Fruit fly (Drosophila melanogaster) whole organism, embryonic: Measurements from ENCODE around the gene Cpr73D.
A peak's percentile ranks its signal among the peaks of the same experiment; 100 is the strongest.

ENCODE experiments used
- CG10959 ChIP-seq: fragments of 200-800 bp; sonication (Bioruptor generic); IDR thresholded peaks from 2 replicates; pipeline ENCODE4 v1.3.6; 2022; ENCODE audit warnings: missing biosample characterization, missing genetic modification characterization
- CG10979 ChIP-seq: fragments of 200-800 bp; sonication (Bioruptor generic); optimal IDR thresholded peaks from 2 replicates; lab custom pipeline; 2018; ENCODE audit warnings: missing biosample characterization, mild to moderate bottlenecking, missing genetic modification characterization, moderate library complexity
- CG11085 ChIP-seq: fragments of 200-800 bp; sonication (Bioruptor generic); IDR thresholded peaks from 2 replicates; pipeline ENCODE4 v1.3.6; 2022; ENCODE audit warnings: missing biosample characterization, missing genetic modification characterization
- CG13287 ChIP-seq: fragments of 200-800 bp; sonication (Bioruptor generic); IDR thresholded peaks from 2 replicates; pipeline ENCODE4 v1.3.6; 2022; ENCODE audit warnings: missing biosample characterization, missing genetic modification characterization; ENCODE audit not compliant: partially characterized antibody
- CG14014 ChIP-seq: fragments of 200-800 bp; sonication (Bioruptor generic); IDR thresholded peaks from 2 replicates; pipeline ENCODE4 v1.3.6; 2022; ENCODE audit warnings: missing biosample characterization, missing genetic modification characterization
- CG14667 ChIP-seq: fragments of 200-800 bp; sonication (Bioruptor generic); IDR thresholded peaks from 2 replicates; pipeline ENCODE4 v1.3.6; 2022; ENCODE audit warnings: missing biosample characterization, missing genetic modification characterization
- CG1603 ChIP-seq: fragments of 200-800 bp; sonication (Bioruptor generic); optimal IDR thresholded peaks from 2 replicates; lab custom pipeline; 2019; ENCODE audit warnings: missing biosample characterization, mild to moderate bottlenecking, missing genetic modification characterization, moderate library complexity
- CG17385 ChIP-seq: fragments of 200-800 bp; sonication (Bioruptor generic); optimal IDR thresholded peaks from 3 replicates; lab custom pipeline; 2018; ENCODE audit warnings: missing biosample characterization, mild to moderate bottlenecking, missing genetic modification characterization
- CG17802 ChIP-seq: fragments of 200-800 bp; sonication (Bioruptor generic); optimal IDR thresholded peaks from 2 replicates; lab custom pipeline; 2018; ENCODE audit warnings: missing biosample characterization, mild to moderate bottlenecking, missing genetic modification characterization, moderate library complexity
- CG1832 ChIP-seq: fragments of 200-800 bp; sonication (Bioruptor generic); optimal IDR thresholded peaks from 2 replicates; lab custom pipeline; 2017; ENCODE audit warnings: missing biosample characterization, mild to moderate bottlenecking, missing genetic modification characterization, inconsistent platforms
- CG2889 ChIP-seq: fragments of 200-800 bp; sonication (Bioruptor generic); IDR thresholded peaks from 3 replicates; pipeline ENCODE4 v1.3.6; 2022; ENCODE audit warnings: missing biosample characterization, missing genetic modification characterization
- CG30431 ChIP-seq: fragments of 200-800 bp; sonication (Bioruptor generic); optimal IDR thresholded peaks from 2 replicates; lab custom pipeline; 2017; ENCODE audit warnings: missing biosample characterization, missing genetic modification characterization
- CG31388 ChIP-seq: fragments of 200-800 bp; sonication (Bioruptor generic); optimal IDR thresholded peaks from 2 replicates; lab custom pipeline; 2016; ENCODE audit warnings: missing biosample characterization, missing genetic modification characterization
- CG34224 ChIP-seq: fragments of 200-800 bp; sonication (Bioruptor generic); IDR thresholded peaks from 3 replicates; pipeline ENCODE4 v1.3.6; 2022; ENCODE audit warnings: missing biosample characterization, missing genetic modification characterization; ENCODE audit not compliant: partially characterized antibody
- CG4282 ChIP-seq: fragments of 200-800 bp; sonication (Bioruptor generic); optimal IDR thresholded peaks from 2 replicates; lab custom pipeline; 2016; ENCODE audit warnings: missing biosample characterization, missing genetic modification characterization
- CG7357 ChIP-seq: fragments of 200-800 bp; sonication (Bioruptor generic); IDR thresholded peaks from 3 replicates; pipeline ENCODE4 v1.3.6; 2022; ENCODE audit warnings: missing biosample characterization, missing genetic modification characterization
- CG7963 ChIP-seq: fragments of 200-800 bp; sonication (Bioruptor generic); IDR thresholded peaks from 3 replicates; pipeline ENCODE4 v1.3.6; 2022; ENCODE audit warnings: missing biosample characterization, missing genetic modification characterization; ENCODE audit not compliant: partially characterized antibody
- CG8089 ChIP-seq: fragments of 200-800 bp; sonication (Bioruptor generic); optimal IDR thresholded peaks from 3 replicates; lab custom pipeline; 2016; ENCODE audit warnings: missing biosample characterization, missing genetic modification characterization
- CG9215 ChIP-seq: fragments of 200-800 bp; sonication (Bioruptor generic); IDR thresholded peaks from 2 replicates; pipeline ENCODE4 v1.3.6; 2022; ENCODE audit warnings: missing biosample characterization, missing genetic modification characterization
- CG9876 ChIP-seq: fragments of 200-800 bp; sonication (Bioruptor generic); optimal IDR thresholded peaks from 2 replicates; lab custom pipeline; 2016; ENCODE audit warnings: missing biosample characterization, missing genetic modification characterization
- CrebB ChIP-seq: fragments of 200-800 bp; sonication (Bioruptor generic); optimal IDR thresholded peaks from 3 replicates; lab custom pipeline; 2018; ENCODE audit warnings: missing biosample characterization, mild to moderate bottlenecking, missing genetic modification characterization
- D19A ChIP-seq: fragments of 200-800 bp; optimal IDR thresholded peaks from 3 replicates; lab custom pipeline; 2019; ENCODE audit warnings: missing biosample characterization, mild to moderate bottlenecking, missing genetic modification characterization, moderate library complexity
- Dll ChIP-seq: fragments of 200-800 bp; sonication (Bioruptor generic); IDR thresholded peaks from 4 replicates; pipeline ENCODE4 v1.3.6; 2022; ENCODE audit warnings: missing biosample characterization, missing genetic modification characterization; ENCODE audit not compliant: partially characterized antibody
- E2f2 ChIP-seq: fragments of 200-800 bp; sonication (Bioruptor generic); IDR thresholded peaks from 2 replicates; pipeline ENCODE4 v1.3.6; 2022; ENCODE audit warnings: missing biosample characterization, missing genetic modification characterization
- Eip74EF ChIP-seq, 2 experiments: fragments of 200-800 bp in 1 of 2; fragments of >200 bp in 1 of 2; sonication (Bioruptor generic) in 1 of 2; optimal IDR thresholded peaks; 2 replicates each; lab custom pipeline; 2017 to 2019; ENCODE audit warnings: missing biosample characterization in 2 of 2, missing genetic modification characterization in 2 of 2, mild to moderate bottlenecking in 1 of 2, moderate library complexity in 1 of 2
- Ets65A ChIP-seq: fragments of 200-800 bp; sonication (Bioruptor generic); peaks from one replicate; lab custom pipeline; 2016; ENCODE audit warnings: missing biosample characterization, missing genetic modification characterization
- Lhr ChIP-seq: fragments of 200-800 bp; sonication (Bioruptor generic); optimal IDR thresholded peaks from 3 replicates; lab custom pipeline; 2017; ENCODE audit warnings: mild to moderate bottlenecking, missing biosample characterization, missing genetic modification reagents, missing genetic modification characterization
- NFAT ChIP-seq: fragments of 200-800 bp; sonication (Bioruptor generic); IDR thresholded peaks from 2 replicates; pipeline ENCODE4 v1.3.6; 2022; ENCODE audit warnings: missing biosample characterization, missing genetic modification characterization
- Opbp ChIP-seq: fragments of 200-800 bp; sonication (Bioruptor generic); IDR thresholded peaks from 3 replicates; pipeline ENCODE4 v1.3.6; 2022; ENCODE audit warnings: missing biosample characterization, missing genetic modification characterization; ENCODE audit not compliant: partially characterized antibody
- Side ChIP-seq: fragments of 200-800 bp; sonication (Bioruptor generic); optimal IDR thresholded peaks from 2 replicates; lab custom pipeline; 2016; ENCODE audit warnings: missing biosample characterization, missing genetic modification characterization
- Sin3A ChIP-seq: fragments of >200 bp; optimal IDR thresholded peaks from 2 replicates; lab custom pipeline; 2018
- cas ChIP-seq: fragments of 200-800 bp; sonication (Bioruptor generic); IDR thresholded peaks from 2 replicates; pipeline ENCODE4 v1.3.6; 2022; ENCODE audit warnings: missing biosample characterization, missing genetic modification characterization
- chinmo ChIP-seq: fragments of 200-800 bp; sonication (Bioruptor generic); IDR thresholded peaks from 4 replicates; pipeline ENCODE4 v1.3.6; 2022; ENCODE audit warnings: missing biosample characterization, missing genetic modification characterization; ENCODE audit not compliant: partially characterized antibody
- chn ChIP-seq: fragments of 200-800 bp; sonication (Bioruptor generic); optimal IDR thresholded peaks from 2 replicates; lab custom pipeline; 2016; ENCODE audit warnings: missing biosample characterization, missing genetic modification characterization
- croc ChIP-seq: fragments of 200-800 bp; sonication (Bioruptor generic); conservative IDR thresholded peaks from 3 replicates; pipeline ENCODE4 v1.3.6; 2022; ENCODE audit warnings: missing biosample characterization, missing genetic modification characterization
- cwo ChIP-seq: fragments of 200-800 bp; sonication (Bioruptor generic); optimal IDR thresholded peaks from 3 replicates; lab custom pipeline; 2017; ENCODE audit warnings: missing biosample characterization, missing genetic modification characterization, mild to moderate bottlenecking, moderate library complexity, missing genetic modification reagents
- dan ChIP-seq: fragments of 200-800 bp; sonication (Bioruptor generic); IDR thresholded peaks from 2 replicates; pipeline ENCODE4 v1.3.6; 2022; ENCODE audit warnings: missing biosample characterization, missing genetic modification characterization
- danr ChIP-seq: fragments of 200-800 bp; sonication (Bioruptor generic); IDR thresholded peaks from 2 replicates; pipeline ENCODE4 v1.3.6; 2022; ENCODE audit warnings: missing biosample characterization, missing genetic modification characterization
- her ChIP-seq: fragments of 200-800 bp; sonication (Bioruptor generic); optimal IDR thresholded peaks from 2 replicates; lab custom pipeline; 2016; ENCODE audit warnings: missing biosample characterization, missing genetic modification characterization
- jigr1 ChIP-seq: fragments of 200-800 bp; sonication (Bioruptor generic); IDR thresholded peaks from 3 replicates; pipeline ENCODE4 v1.3.6; 2022; ENCODE audit warnings: missing biosample characterization, missing genetic modification characterization
- jing ChIP-seq: fragments of 200-800 bp; sonication (Bioruptor generic); optimal IDR thresholded peaks from 2 replicates; lab custom pipeline; 2018; ENCODE audit warnings: missing biosample characterization, mild to moderate bottlenecking, missing genetic modification characterization
- lab ChIP-seq: fragments of 200-800 bp; sonication (Bioruptor generic); optimal IDR thresholded peaks from 3 replicates; lab custom pipeline; 2017; ENCODE audit warnings: missing biosample characterization, missing genetic modification characterization, mild to moderate bottlenecking, moderate library complexity, missing genetic modification reagents
- mam ChIP-seq: fragments of 200-800 bp; sonication (Bioruptor generic); optimal IDR thresholded peaks from 3 replicates; lab custom pipeline; 2016; ENCODE audit warnings: missing biosample characterization, missing genetic modification characterization
- oc ChIP-seq: fragments of 200-800 bp; sonication (Bioruptor generic); optimal IDR thresholded peaks from 2 replicates; lab custom pipeline; 2018; ENCODE audit warnings: missing biosample characterization, mild to moderate bottlenecking, missing genetic modification characterization, moderate library complexity
- pita ChIP-seq: fragments of 200-800 bp; sonication (Bioruptor generic); optimal IDR thresholded peaks from 2 replicates; lab custom pipeline; 2017; ENCODE audit warnings: missing biosample characterization, mild to moderate bottlenecking, missing genetic modification characterization
- rib ChIP-seq: fragments of 200-800 bp; sonication (Bioruptor generic); IDR thresholded peaks from 2 replicates; pipeline ENCODE4 v1.3.6; 2022; ENCODE audit warnings: missing biosample characterization, missing genetic modification characterization
- schlank ChIP-seq: fragments of 200-800 bp; sonication (Bioruptor generic); optimal IDR thresholded peaks from 2 replicates; lab custom pipeline; 2018; ENCODE audit warnings: missing biosample characterization, mild to moderate bottlenecking, missing genetic modification characterization
- scrt ChIP-seq: fragments of 200-800 bp; sonication (Bioruptor generic); optimal IDR thresholded peaks from 2 replicates; lab custom pipeline; 2018; ENCODE audit warnings: missing biosample characterization, mild to moderate bottlenecking, missing genetic modification characterization, moderate library complexity
- stc ChIP-seq: fragments of 200-800 bp; sonication (Bioruptor generic); IDR thresholded peaks from 2 replicates; pipeline ENCODE4 v1.3.6; 2022; ENCODE audit warnings: missing biosample characterization, missing genetic modification characterization
- ttk ChIP-seq: fragments of 200-800 bp; sonication (Bioruptor generic); IDR thresholded peaks from 2 replicates; pipeline ENCODE4 v2.1.2; 2022; ENCODE audit warnings: missing biosample characterization, missing genetic modification characterization
- vvl ChIP-seq: fragments of 200-800 bp; sonication (Bioruptor generic); IDR thresholded peaks from 2 replicates; pipeline ENCODE4 v1.3.6; 2022; ENCODE audit warnings: missing biosample characterization, missing genetic modification characterization

Gene Cpr73D

dm6 chr3L:17007041-17007471, 49.6 kb upstream of the Cpr73D start (continued):
- TF ChIP-seq CG1603: peak; percentile 39
- TF ChIP-seq CG7963 (GFP tag; lab: Robert Waterston, UW): no peak
- TF ChIP-seq Sin3A: no peak
- TF ChIP-seq chn: no peak
- TF ChIP-seq Lhr (GFP tag; lab: Kevin White, UChicago): no peak
- peak; percentile 56; the same call in 1 of the 2 replicates for TF ChIP-seq CG14014 (GFP tag; lab: Robert Waterston, UW)
- TF ChIP-seq rib (GFP tag; lab: Robert Waterston, UW): no peak
- TF ChIP-seq pita (GFP tag; lab: Kevin White, UChicago): no peak
- TF ChIP-seq CG10979 (tag; lab: Kevin White, UChicago): peak; percentile 8
- no peak for TF ChIP-seq CG7357
- TF ChIP-seq cas: no peak
- TF ChIP-seq Ets65A (GFP tag; lab: Kevin White, UChicago): no peak
- TF ChIP-seq ttk (GFP tag; lab: Robert Waterston, UW): peak; percentile 46
- no peak for TF ChIP-seq CG4282
- 0 out of 3 replicates have a peak, but pooled peaks have one; percentile 13 for TF ChIP-seq croc (GFP tag; lab: Robert Waterston, UW)
- TF ChIP-seq schlank: peak; percentile 20
- no peak for TF ChIP-seq CG13287 (GFP tag; lab: Robert Waterston, UW)
- TF ChIP-seq CG31388 (GFP tag; lab: Kevin White, UChicago): no peak
- TF ChIP-seq CG10959: no peak
- TF ChIP-seq jigr1: no peak
- TF ChIP-seq CG17802 (tag; lab: Kevin White, UChicago): no peak
- no peak for TF ChIP-seq dan
- peak; percentile 26; the same call in 1 of the 2 replicates for TF ChIP-seq E2f2 (GFP tag; lab: Robert Waterston, UW)
- no peak for TF ChIP-seq CG34224 (GFP tag; lab: Robert Waterston, UW)
- no peak for TF ChIP-seq danr (GFP tag; lab: Robert Waterston, UW)
- no peak for TF ChIP-seq Side (GFP tag; lab: Kevin White, UChicago)
- no peak for TF ChIP-seq CG8089
- no peak for TF ChIP-seq CG17385 (GFP tag; lab: Kevin White, UChicago)
- peak; percentile 15; the same call in 1 of the 2 replicates for TF ChIP-seq CG11085
- no peak; the same call in 1 of the 2 replicates for TF ChIP-seq CG9215 (GFP tag; lab: Robert Waterston, UW)
- TF ChIP-seq mam (GFP tag; lab: Kevin White, UChicago): no peak
- no peak for TF ChIP-seq scrt (GFP tag; lab: Kevin White, UChicago)
- TF ChIP-seq oc: no peak
- TF ChIP-seq Dll (GFP tag; lab: Robert Waterston, UW): no peak
- peak; percentile 32; the same call in 1 of the 2 replicates for TF ChIP-seq NFAT (GFP tag; lab: Robert Waterston, UW)
- peak; percentile 53; the same call in 1 of the 2 replicates for TF ChIP-seq vvl (GFP tag; lab: Robert Waterston, UW)
- no peak for TF ChIP-seq CG2889 (GFP tag; lab: Robert Waterston, UW)
- TF ChIP-seq chinmo (GFP tag; lab: Robert Waterston, UW): 0 out of 4 replicates have a peak, but pooled peaks have one; percentile 29
- TF ChIP-seq stc (GFP tag; lab: Robert Waterston, UW): no peak
- TF ChIP-seq lab (GFP tag; lab: Kevin White, UChicago): peak; percentile 53
- no peak for TF ChIP-seq her (GFP tag; lab: Kevin White, UChicago)
- TF ChIP-seq jing (GFP tag; lab: Kevin White, UChicago): no peak
- peak; percentile 13 for TF ChIP-seq D19A (tag; lab: Kevin White, UChicago)
- no peak for TF ChIP-seq CG9876 (GFP tag; lab: Kevin White, UChicago)
- TF ChIP-seq CrebB (tag; lab: Kevin White, UChicago): no peak
- TF ChIP-seq CG30431 (GFP tag; lab: Kevin White, UChicago): no peak
- TF ChIP-seq Eip74EF (GFP tag; optimal IDR thresholded peaks at IDR 0.05; lab: Kevin White, UChicago): no peak
- TF ChIP-seq CG1832 (GFP tag; lab: Kevin White, UChicago): no peak
- TF ChIP-seq cwo (GFP tag; lab: Kevin White, UChicago): peak; percentile 85
- 0 out of 2 replicates have a peak, but pooled peaks have one; percentile 15 for TF ChIP-seq CG14667 (GFP tag; lab: Robert Waterston, UW)
- no peak for TF ChIP-seq Opbp (GFP tag; lab: Robert Waterston, UW)
